Fruit fly (Drosophila melanogaster): ENCODE data around the gene Srp54.
A peak's percentile ranks its signal among the peaks of the same experiment; 100 is the strongest.

Srp54 gene

DNA sequence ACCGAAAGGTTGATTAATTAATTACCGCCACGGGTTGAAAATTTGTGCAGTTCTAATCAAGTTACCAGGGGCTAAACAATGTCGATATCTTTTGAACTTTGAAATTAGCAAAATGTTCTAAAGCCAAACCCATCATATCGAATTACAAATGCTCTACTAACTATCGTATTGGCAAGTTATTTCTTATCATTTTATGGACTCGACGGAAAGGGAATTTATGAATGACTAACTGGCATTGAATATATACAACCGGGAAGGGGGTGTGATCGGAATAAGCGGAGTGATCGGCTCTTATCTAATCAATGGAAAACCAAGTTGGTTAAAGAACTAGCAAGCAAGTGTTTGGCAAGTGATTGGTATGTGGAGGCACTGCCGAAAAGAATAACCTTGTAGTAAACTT, 30.8 kb downstream of the Srp54 start (continued):
- TF ChIP-seq CG14441 (GFP tag; IDR thresholded peaks at IDR 0.05) (no peak), Sox102F (GFP tag; optimal IDR thresholded peaks at IDR 0.05) (no peak), ato (GFP tag; IDR thresholded peaks at IDR 0.05; ENCODE audit: partially characterized antibody) (no peak), Atf6 (GFP tag; IDR thresholded peaks at IDR 0.05) (peak; percentile 62; the same call in 1 of the 2 replicates), sug (tag; optimal IDR thresholded peaks at IDR 0.05) (peak; percentile 75), CG18476 (GFP tag; optimal IDR thresholded peaks at IDR 0.05) (no peak), CG6272 (GFP tag; IDR thresholded peaks at IDR 0.05) (no peak), MTF-1 (GFP tag; optimal IDR thresholded peaks at IDR 0.05; ENCODE audit: borderline replicate concordance) (no peak), Eip74EF (GFP tag; optimal IDR thresholded peaks at IDR 0.05) (no peak), lmd (GFP tag; IDR thresholded peaks at IDR 0.05) (no peak), CG10209 (GFP tag; optimal IDR thresholded peaks at IDR 0.05) (no peak), seq (GFP tag; IDR thresholded peaks at IDR 0.05) (no peak), NFAT (GFP tag; IDR thresholded peaks at IDR 0.05) (no peak), CG1603 (tag; optimal IDR thresholded peaks at IDR 0.05) (peak; percentile 22), CG10979 (tag; optimal IDR thresholded peaks at IDR 0.05) (no peak), CG16815 (GFP tag; optimal IDR thresholded peaks at IDR 0.05) (no peak), Fer3 (tag; optimal IDR thresholded peaks at IDR 0.05) (peak; percentile 48), CG4617 (GFP tag; optimal IDR thresholded peaks at IDR 0.05; ENCODE audit: borderline replicate concordance) (no peak), Awh (GFP tag; IDR thresholded peaks at IDR 0.05) (no peak), fru (optimal IDR thresholded peaks at IDR 0.05) (no peak), CG3065 (GFP tag; optimal IDR thresholded peaks at IDR 0.05) (no peak), zf30C (GFP tag; optimal IDR thresholded peaks at IDR 0.05) (no peak), ewg (GFP tag; optimal IDR thresholded peaks at IDR 0.05) (no peak), cad (GFP tag; optimal IDR thresholded peaks at IDR 0.05) (no peak), Mad (GFP tag; optimal IDR thresholded peaks at IDR 0.05) (no peak), CG13775 (GFP tag; optimal IDR thresholded peaks at IDR 0.05) (no peak), Lim3 (GFP tag; IDR thresholded peaks at IDR 0.05) (no peak), Chrac-16 (GFP tag; optimal IDR thresholded peaks at IDR 0.05) (no peak), sqz (GFP tag; optimal IDR thresholded peaks at IDR 0.05) (no peak), CG1024 (GFP tag; IDR thresholded peaks at IDR 0.05) (no peak), pnt (GFP tag; optimal IDR thresholded peaks at IDR 0.05) (no peak), NK7.1 (GFP tag; optimal IDR thresholded peaks at IDR 0.05) (no peak), CG10565 (GFP tag; optimal IDR thresholded peaks at IDR 0.05) (no peak), schlank (tag; optimal IDR thresholded peaks at IDR 0.05) (peak; percentile 48), CG2199 (GFP tag; IDR thresholded peaks at IDR 0.05) (no peak), CG13894 (tag; optimal IDR thresholded peaks at IDR 0.05) (peak; percentile 9), hbn (GFP tag; IDR thresholded peaks at IDR 0.05; ENCODE audit: partially characterized antibody) (no peak), CG16779 (GFP tag; IDR thresholded peaks at IDR 0.05) (no peak), Xbp1 (GFP tag; optimal IDR thresholded peaks at IDR 0.05) (no peak), CG7839 (tag; optimal IDR thresholded peaks at IDR 0.05) (peak; percentile 14), CG10147 (GFP tag; optimal IDR thresholded peaks at IDR 0.05) (no peak), CG7357 (GFP tag; IDR thresholded peaks at IDR 0.05) (no peak), CkIIα-i1 (GFP tag; IDR thresholded peaks at IDR 0.05) (no peak), CG34376 (GFP tag; optimal IDR thresholded peaks at IDR 0.05) (peak; percentile 84), CG5180 (GFP tag; optimal IDR thresholded peaks at IDR 0.05) (no peak), CG14860 (GFP tag; IDR thresholded peaks at IDR 0.05; ENCODE audit: partially characterized antibody) (no peak), HLH3B (GFP tag; IDR thresholded peaks at IDR 0.05) (no peak), Gsc (GFP tag; IDR thresholded peaks at IDR 0.05) (no peak), Nf-YB (GFP tag; optimal IDR thresholded peaks at IDR 0.05) (no peak), phol (tag; optimal IDR thresholded peaks at IDR 0.05) (no peak), repo (GFP tag; optimal IDR thresholded peaks at IDR 0.05) (no peak), BtbVII (GFP tag; optimal IDR thresholded peaks at IDR 0.05) (no peak)

All from whole organism, embryonic.